Worm (Caenorhabditis elegans): ENCODE measurements around the gene F56A11.4.

Gene F56A11.4

ce11 chrIV:519409-519808 is 28.7 kb upstream of the F56A11.4 start, which contains the start of gene pig-1 (continued):
- TF ChIP-seq nhr-6 (tag; optimal IDR thresholded peaks at IDR 0.05) (peak; percentile 50), nhr-25 (tag; optimal IDR thresholded peaks at IDR 0.05; ENCODE audit: borderline replicate concordance, insufficient read depth) (no peak), Y75B8A.6 (GFP tag; IDR thresholded peaks at IDR 0.05) (no peak), dve-1 (tag; optimal IDR thresholded peaks at IDR 0.05; ENCODE audit: insufficient read depth) (no peak), fkh-10 (GFP tag; optimal IDR thresholded peaks at IDR 0.05) (peak; percentile 27), hlh-11 (tag; optimal IDR thresholded peaks at IDR 0.05) (no peak), nhr-42 (GFP tag; IDR thresholded peaks at IDR 0.05) (no peak), ceh-28 (tag; optimal IDR thresholded peaks at IDR 0.05) (no peak), dmd-6 (GFP tag; IDR thresholded peaks at IDR 0.05) (no peak), nhr-10 (tag; optimal IDR thresholded peaks at IDR 0.05) (no peak), T26A8.4 (GFP tag; IDR thresholded peaks at IDR 0.05) (no peak), spr-3 (GFP tag; optimal IDR thresholded peaks at IDR 0.05) (no peak), F49E8.2 (tag; optimal IDR thresholded peaks at IDR 0.05; ENCODE audit: borderline replicate concordance) (no peak), ZK337.2 (GFP tag; IDR thresholded peaks at IDR 0.05) (no peak), daf-16 (GFP tag; optimal IDR thresholded peaks at IDR 0.05) (no peak), daf-16 (tag; optimal IDR thresholded peaks at IDR 0.05) (peak; percentile 8), fos-1 (tag; optimal IDR thresholded peaks at IDR 0.05) (no peak), hif-1 (tag; optimal IDR thresholded peaks at IDR 0.05) (no peak), nhr-28 (tag; optimal IDR thresholded peaks at IDR 0.05) (peak; percentile 23), D1046.2 (GFP tag; IDR thresholded peaks at IDR 0.05) (no peak), jun-1 (tag; optimal IDR thresholded peaks at IDR 0.05) (no peak)

- TF ChIP-seq dmd-6 (GFP tag; IDR thresholded peaks at IDR 0.05) (peak; percentile 16; the same call in 1 of the 2 replicates), nhr-28 (tag; optimal IDR thresholded peaks at IDR 0.05) (peak; percentile 4), daf-16 (GFP tag; optimal IDR thresholded peaks at IDR 0.05) (no peak), daf-16 (tag; optimal IDR thresholded peaks at IDR 0.05) (peak; percentile 63), fos-1 (tag; optimal IDR thresholded peaks at IDR 0.05) (no peak)
Observed at ce11 chrIV:522566-522965, 25.5 kb upstream of the F56A11.4 start.

DNA sequence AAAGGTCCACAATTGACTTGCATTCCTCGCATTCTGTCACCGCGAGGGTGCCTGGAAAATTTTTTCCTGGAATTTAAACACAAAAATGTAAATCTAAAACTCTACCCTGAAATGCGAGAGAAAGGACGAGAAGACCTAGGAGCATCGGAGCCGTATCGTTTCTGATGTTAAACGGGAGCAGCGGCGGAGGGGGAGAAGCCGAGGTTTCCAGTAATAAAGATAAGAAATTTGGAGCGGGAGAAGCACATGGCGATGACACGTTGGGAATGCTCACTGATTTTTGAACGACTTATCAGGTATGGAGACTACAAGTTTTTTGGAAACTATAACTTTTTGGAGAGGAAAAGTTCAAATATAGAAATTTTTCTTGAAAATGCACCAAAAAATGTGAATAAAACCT is 24.5 kb upstream of the F56A11.4 start, which contains the start of gene asm-3:
Gene asm-3, minus strand, starts transcription at position 215 of the 400 bp plus-strand sequence.
- peak in 1 of 2 experiments; percentile 37 for TF ChIP-seq mdl-1 (tag; optimal IDR thresholded peaks at IDR 0.05)
- no peak for TF ChIP-seq Y75B8A.6 (GFP tag; IDR thresholded peaks at IDR 0.05)
- peak; percentile 83 for TF ChIP-seq nhr-28 (tag; optimal IDR thresholded peaks at IDR 0.05)
- no peak for TF ChIP-seq tra-1 (GFP tag; IDR thresholded peaks at IDR 0.05)
- TF ChIP-seq ztf-11 (tag; optimal IDR thresholded peaks at IDR 0.05): no peak
- TF ChIP-seq ctbp-1 (GFP tag; IDR thresholded peaks at IDR 0.05): no peak
- peak; percentile 75 for TF ChIP-seq mxl-3 (GFP tag; optimal IDR thresholded peaks at IDR 0.05)
- TF ChIP-seq sdz-12 (GFP tag; optimal IDR thresholded peaks at IDR 0.05): no peak
- peak; percentile 55 for TF ChIP-seq hlh-11 (tag; optimal IDR thresholded peaks at IDR 0.05)
- TF ChIP-seq dmd-6 (GFP tag; IDR thresholded peaks at IDR 0.05): peak; percentile 78
- TF ChIP-seq ceh-32 (tag; optimal IDR thresholded peaks at IDR 0.05; ENCODE audit: poor library complexity): no peak
- TF ChIP-seq pqm-1 (tag; optimal IDR thresholded peaks at IDR 0.05): peak; percentile 45

DNA sequence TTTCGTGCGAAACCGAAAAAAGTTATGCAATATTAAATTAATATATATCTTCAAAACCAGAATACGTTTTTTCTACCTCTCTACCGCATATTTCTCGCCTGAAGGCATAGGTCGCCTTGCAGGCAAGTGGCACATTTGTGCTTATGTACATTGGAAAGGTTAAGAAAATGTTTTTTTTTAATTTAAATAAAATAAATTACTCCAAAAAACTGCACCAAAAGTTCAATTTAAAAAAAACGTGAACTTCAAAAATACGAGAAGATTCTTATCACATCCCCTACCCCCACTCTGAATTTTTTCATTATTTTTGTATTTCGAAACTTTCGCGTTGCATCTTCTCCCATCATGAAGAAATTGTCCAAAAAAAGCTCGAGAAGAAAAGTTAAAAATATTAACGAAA is 23.7 kb upstream of the F56A11.4 start, which contains the start of gene W03G1.2:
Gene W03G1.2, plus strand, starts transcription at position 301 of the 400 bp plus-strand sequence.
- TF ChIP-seq T20F7.1 (GFP tag; optimal IDR thresholded peaks at IDR 0.05): no peak
- TF ChIP-seq zfp-2 (tag; optimal IDR thresholded peaks at IDR 0.05): no peak
- TF ChIP-seq nhr-48 (tag; optimal IDR thresholded peaks at IDR 0.05): no peak
- TF ChIP-seq ZK546.5 (tag; optimal IDR thresholded peaks at IDR 0.05): no peak
- TF ChIP-seq skn-1 (tag; optimal IDR thresholded peaks at IDR 0.05): no peak
- no peak for TF ChIP-seq lin-13 (GFP tag; optimal IDR thresholded peaks at IDR 0.05)
- TF ChIP-seq ZK337.2 (GFP tag; IDR thresholded peaks at IDR 0.05): no peak
- no peak for TF ChIP-seq aly-2 (tag; optimal IDR thresholded peaks at IDR 0.05)
- no peak for TF ChIP-seq lin-38 (GFP tag; IDR thresholded peaks at IDR 0.05)
- no peak for TF ChIP-seq ces-1 (GFP tag; optimal IDR thresholded peaks at IDR 0.05)
- no peak for TF ChIP-seq lir-3 (tag; optimal IDR thresholded peaks at IDR 0.05)
